Fruit fly (Drosophila melanogaster): Measurements from ENCODE around the gene Spase22-23.

Gene Spase22-23

DNA sequence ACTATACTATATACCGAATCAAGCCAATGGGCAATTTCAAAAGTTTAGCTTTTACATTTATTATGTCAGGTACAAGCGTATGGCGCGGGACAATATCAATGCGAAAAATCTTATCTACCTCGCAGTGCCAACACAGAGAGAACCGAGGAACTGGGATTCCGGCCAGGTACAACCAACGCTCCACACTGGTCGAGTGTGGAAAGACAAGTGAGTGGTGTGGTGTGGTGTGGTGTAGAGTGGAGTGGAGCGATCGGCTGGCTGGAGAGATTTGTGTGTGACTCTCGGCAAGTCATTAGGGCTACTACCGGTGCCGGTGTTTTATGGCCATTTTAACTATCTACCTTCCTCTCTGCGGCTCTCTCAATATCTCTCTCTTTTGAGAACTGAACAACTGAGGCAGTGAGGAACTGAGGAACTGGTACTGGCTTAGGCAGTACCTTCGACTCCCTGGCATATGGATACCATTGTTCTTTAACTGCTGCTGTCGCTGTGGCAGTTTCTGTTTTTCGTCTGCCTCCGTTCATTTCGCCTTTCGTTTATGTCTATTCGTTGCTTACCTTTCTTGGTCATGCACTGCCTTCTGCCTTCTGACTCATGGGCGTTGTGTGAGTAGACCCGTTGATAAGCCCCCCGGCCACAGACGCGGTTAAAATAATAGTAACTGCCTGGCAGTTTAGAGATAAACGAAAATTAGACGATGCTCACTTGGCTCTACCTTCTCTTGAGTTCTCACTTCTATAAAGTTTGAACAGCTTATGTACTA lies 29.6 kb upstream of the Spase22-23 start (continued):
- TF ChIP-seq CrebB (tag; optimal IDR thresholded peaks at IDR 0.05), result peak; percentile 81
- TF ChIP-seq CG9215 (GFP tag; IDR thresholded peaks at IDR 0.05), result peak; percentile 72
- peak; percentile 79 for TF ChIP-seq CG15601 (tag; optimal IDR thresholded peaks at IDR 0.05)
- peak; percentile 77 for TF ChIP-seq gcm (GFP tag; optimal IDR thresholded peaks at IDR 0.05)
- TF ChIP-seq run (tag; optimal IDR thresholded peaks at IDR 0.05), result peak; percentile 73
- peak; percentile 80 for TF ChIP-seq peb (GFP tag; IDR thresholded peaks at IDR 0.05)
- TF ChIP-seq CG1792 (GFP tag; optimal IDR thresholded peaks at IDR 0.05), result peak; percentile 83
- TF ChIP-seq Hsf (GFP tag; optimal IDR thresholded peaks at IDR 0.05), result peak; percentile 92
- TF ChIP-seq CG7556 (GFP tag; optimal IDR thresholded peaks at IDR 0.05), result peak; percentile 91
- TF ChIP-seq sug (tag; optimal IDR thresholded peaks at IDR 0.05), result peak; percentile 67
- no peak for TF ChIP-seq prd (optimal IDR thresholded peaks at IDR 0.05)
- TF ChIP-seq prd (GFP tag; IDR thresholded peaks at IDR 0.05), result peak; percentile 94
- TF ChIP-seq CG11560 (tag; IDR thresholded peaks at IDR 0.05), result peak; percentile 70
- TF ChIP-seq kni (GFP tag; optimal IDR thresholded peaks at IDR 0.05), result peak; percentile 84
- TF ChIP-seq nau (GFP tag; optimal IDR thresholded peaks at IDR 0.05), result no peak
- peak; percentile 48; the same call in 1 of the 2 replicates for TF ChIP-seq CG17612 (GFP tag; IDR thresholded peaks at IDR 0.05)
- peak; percentile 82 for TF ChIP-seq CG17829 (tag; optimal IDR thresholded peaks at IDR 0.05)
- peak; percentile 88 for TF ChIP-seq CG6254 (GFP tag; optimal IDR thresholded peaks at IDR 0.05)
- peak; percentile 88 for TF ChIP-seq CG12071 (GFP tag; optimal IDR thresholded peaks at IDR 0.05)
- peak; percentile 90 for TF ChIP-seq grau (tag; optimal IDR thresholded peaks at IDR 0.05)
- TF ChIP-seq crp (GFP tag; optimal IDR thresholded peaks at IDR 0.05), result no peak
- no peak for TF ChIP-seq HLH4C (GFP tag; IDR thresholded peaks at IDR 0.05; ENCODE audit: partially characterized antibody)
- TF ChIP-seq shn (GFP tag; optimal IDR thresholded peaks at IDR 0.05), result peak; percentile 78
- no peak for TF ChIP-seq amos (GFP tag; IDR thresholded peaks at IDR 0.05; ENCODE audit: partially characterized antibody)
- peak; percentile 94 for TF ChIP-seq CG1603 (tag; optimal IDR thresholded peaks at IDR 0.05)
- peak; percentile 31 for TF ChIP-seq ro (GFP tag; IDR thresholded peaks at IDR 0.05)
- TF ChIP-seq CG31224 (GFP tag; IDR thresholded peaks at IDR 0.05), result peak; percentile 81
- no peak for TF ChIP-seq CG16813 (GFP tag; IDR thresholded peaks at IDR 0.05; ENCODE audit: partially characterized antibody)
- TF ChIP-seq seq (GFP tag; IDR thresholded peaks at IDR 0.05), result no peak; the same call in 1 of the 2 replicates
- TF ChIP-seq CG8944 (GFP tag; optimal IDR thresholded peaks at IDR 0.05), result peak; percentile 82
- no peak for TF ChIP-seq sna (GFP tag; IDR thresholded peaks at IDR 0.05; ENCODE audit: partially characterized antibody)
- peak; percentile 86 for TF ChIP-seq CG10366 (GFP tag; IDR thresholded peaks at IDR 0.05)
- peak; percentile 86 for TF ChIP-seq cwo (GFP tag; optimal IDR thresholded peaks at IDR 0.05)
- TF ChIP-seq CG7963 (GFP tag; IDR thresholded peaks at IDR 0.05; ENCODE audit: partially characterized antibody), result no peak
- TF ChIP-seq E2f1 (GFP tag; IDR thresholded peaks at IDR 0.05), result peak; percentile 85
- no peak for TF ChIP-seq CG10431 (GFP tag; optimal IDR thresholded peaks at IDR 0.05)
- TF ChIP-seq fd96Cb (tag; optimal IDR thresholded peaks at IDR 0.05), result peak; percentile 89
- TF ChIP-seq schlank (tag; optimal IDR thresholded peaks at IDR 0.05), result peak; percentile 91
- peak; percentile 92 for TF ChIP-seq ara (GFP tag; IDR thresholded peaks at IDR 0.05)
- TF ChIP-seq CG2889 (GFP tag; IDR thresholded peaks at IDR 0.05), result peak; percentile 84
- TF ChIP-seq CHES-1-like (GFP tag; optimal IDR thresholded peaks at IDR 0.05), result peak; percentile 89
- TF ChIP-seq CG7786 (GFP tag; optimal IDR thresholded peaks at IDR 0.05), result peak; percentile 95
- peak in 1 of 2 experiments; percentile 73 for TF ChIP-seq Hr78 (GFP tag; optimal IDR thresholded peaks at IDR 0.05)
- peak; percentile 39 for TF ChIP-seq Deaf1 (tag; optimal IDR thresholded peaks at IDR 0.05)
- TF ChIP-seq ewg (GFP tag; optimal IDR thresholded peaks at IDR 0.05), result peak; percentile 82
- TF ChIP-seq bcd (GFP tag; optimal IDR thresholded peaks at IDR 0.05), result peak; percentile 91
- peak; percentile 93 for TF ChIP-seq mam (GFP tag; optimal IDR thresholded peaks at IDR 0.05)
- TF ChIP-seq CG2116 (GFP tag; optimal IDR thresholded peaks at IDR 0.05), result peak; percentile 57
